Fruit fly (Drosophila melanogaster): ENCODE measurements around the gene Vps13B.

Vps13B gene

DNA sequence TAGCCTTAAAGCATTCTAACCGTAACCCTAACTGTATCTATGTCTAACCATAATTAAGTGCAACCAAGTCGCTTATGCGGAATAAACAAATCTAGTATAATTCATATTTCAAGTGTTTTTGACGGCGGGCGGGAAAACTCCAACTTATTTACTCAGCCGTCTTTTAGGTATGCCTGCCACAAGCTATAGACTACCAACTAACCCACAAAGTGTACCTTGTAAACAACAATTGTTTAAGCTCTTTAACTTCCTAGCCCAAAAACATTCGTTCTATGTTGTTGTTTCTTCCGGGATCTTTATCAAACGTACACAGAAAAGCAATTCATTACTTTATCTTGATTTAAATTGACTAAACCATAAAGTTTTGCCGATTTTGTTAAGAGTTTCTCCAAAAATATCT, 54.9 kb downstream of the Vps13B start (continued):
- TF ChIP-seq cg (GFP tag; optimal IDR thresholded peaks at IDR 0.05) = no peak
- no peak for TF ChIP-seq CG12744 (GFP tag; optimal IDR thresholded peaks at IDR 0.05)
- TF ChIP-seq CG17359 (tag; optimal IDR thresholded peaks at IDR 0.05) = no peak
- TF ChIP-seq BtbVII (GFP tag; optimal IDR thresholded peaks at IDR 0.05) = peak; percentile 0
- no peak for TF ChIP-seq sug (tag; optimal IDR thresholded peaks at IDR 0.05)
- TF ChIP-seq CG1792 (GFP tag; optimal IDR thresholded peaks at IDR 0.05) = no peak
- no peak for TF ChIP-seq Sin3A (optimal IDR thresholded peaks at IDR 0.05)
- TF ChIP-seq Ssrp (tag; optimal IDR thresholded peaks at IDR 0.05) = no peak
- TF ChIP-seq sqz (GFP tag; optimal IDR thresholded peaks at IDR 0.05) = no peak
- TF ChIP-seq CG34422 (GFP tag; IDR thresholded peaks at IDR 0.05) = no peak
- TF ChIP-seq Eip74EF (GFP tag; optimal IDR thresholded peaks at IDR 0.05) = peak in 1 of 2 experiments; percentile 7
- TF ChIP-seq dan (GFP tag; IDR thresholded peaks at IDR 0.05) = no peak
- TF ChIP-seq gfzf (GFP tag; optimal IDR thresholded peaks at IDR 0.05) = no peak
- peak; percentile 63 for TF ChIP-seq sens (GFP tag)
- no peak for TF ChIP-seq stwl (tag; optimal IDR thresholded peaks at IDR 0.05)
- TF ChIP-seq ranshi (GFP tag; IDR thresholded peaks at IDR 0.05) = no peak
- TF ChIP-seq H15 (GFP tag; IDR thresholded peaks at IDR 0.05) = no peak
- no peak for TF ChIP-seq CG3995 (GFP tag; optimal IDR thresholded peaks at IDR 0.05)
- no peak for TF ChIP-seq peb (GFP tag; IDR thresholded peaks at IDR 0.05)
- peak; percentile 50 for TF ChIP-seq CG6765 (GFP tag; optimal IDR thresholded peaks at IDR 0.05)
- TF ChIP-seq Meics (GFP tag; optimal IDR thresholded peaks at IDR 0.05) = no peak
- no peak for TF ChIP-seq CG14710 (tag; optimal IDR thresholded peaks at IDR 0.05)
- TF ChIP-seq scrt (GFP tag; optimal IDR thresholded peaks at IDR 0.05) = no peak
- no peak for TF ChIP-seq Nf-YA (GFP tag; IDR thresholded peaks at IDR 0.05)
- TF ChIP-seq onecut (GFP tag; IDR thresholded peaks at IDR 0.05) = no peak
- no peak for TF ChIP-seq CG4328 (GFP tag; optimal IDR thresholded peaks at IDR 0.05)
- no peak for TF ChIP-seq Dip2 (GFP tag; IDR thresholded peaks at IDR 0.05)
- no peak for TF ChIP-seq Bgb (GFP tag; IDR thresholded peaks at IDR 0.05; ENCODE audit: partially characterized antibody)
- TF ChIP-seq maf-S (GFP tag; optimal IDR thresholded peaks at IDR 0.05) = no peak
- no peak for TF ChIP-seq mld (GFP tag; IDR thresholded peaks at IDR 0.05; ENCODE audit: partially characterized antibody)
- no peak for TF ChIP-seq CG14667 (GFP tag; IDR thresholded peaks at IDR 0.05)
- no peak for TF ChIP-seq bcd (GFP tag; optimal IDR thresholded peaks at IDR 0.05)
- TF ChIP-seq Fer1 (GFP tag; optimal IDR thresholded peaks at IDR 0.05) = peak; percentile 58
- no peak for TF ChIP-seq bowl (GFP tag; IDR thresholded peaks at IDR 0.05)
- TF ChIP-seq luna (GFP tag; optimal IDR thresholded peaks at IDR 0.05) = no peak
- no peak for TF ChIP-seq Hsf (GFP tag; optimal IDR thresholded peaks at IDR 0.05)
- TF ChIP-seq Elba2 (GFP tag; optimal IDR thresholded peaks at IDR 0.05) = no peak
- no peak for TF ChIP-seq CG1024 (GFP tag; IDR thresholded peaks at IDR 0.05)
- TF ChIP-seq jumu (GFP tag; optimal IDR thresholded peaks at IDR 0.05) = no peak
- TF ChIP-seq CG15269 (tag; optimal IDR thresholded peaks at IDR 0.05) = no peak
- no peak for TF ChIP-seq Atf3 (GFP tag; optimal IDR thresholded peaks at IDR 0.05)
- TF ChIP-seq nmo (GFP tag; optimal IDR thresholded peaks at IDR 0.05) = no peak
- TF ChIP-seq ind (GFP tag; optimal IDR thresholded peaks at IDR 0.05) = no peak
- no peak for TF ChIP-seq wdn (GFP tag; IDR thresholded peaks at IDR 0.05)
- peak; percentile 23 for TF ChIP-seq CG15514 (GFP tag; optimal IDR thresholded peaks at IDR 0.05)
- no peak for TF ChIP-seq dimm (GFP tag; IDR thresholded peaks at IDR 0.05)
- TF ChIP-seq repo (GFP tag; optimal IDR thresholded peaks at IDR 0.05) = no peak
- no peak for TF ChIP-seq CG4820 (GFP tag; optimal IDR thresholded peaks at IDR 0.05)
- TF ChIP-seq zen (tag; optimal IDR thresholded peaks at IDR 0.05) = no peak
- no peak for TF ChIP-seq gce (GFP tag; IDR thresholded peaks at IDR 0.05)
- TF ChIP-seq Dp (GFP tag; optimal IDR thresholded peaks at IDR 0.05) = no peak
- no peak for TF ChIP-seq CG32767 (GFP tag; IDR thresholded peaks at IDR 0.05)
- TF ChIP-seq PHDP (tag; optimal IDR thresholded peaks at IDR 0.05) = no peak

Data from whole organism, embryonic.